Fruit fly (Drosophila melanogaster) whole organism, embryonic: ENCODE data around the gene yps.

Experiments
- CG2120 ChIP-seq: fragments of 200-800 bp; sonication (Bioruptor generic); optimal IDR thresholded peaks from 3 replicates; lab custom pipeline; 2016; ENCODE audit warnings: missing biosample characterization, missing genetic modification characterization
- CG4404 ChIP-seq: fragments of 200-800 bp; sonication (Bioruptor generic); IDR thresholded peaks from 2 replicates; pipeline ENCODE4 v1.3.6; 2022; ENCODE audit warnings: missing biosample characterization, missing genetic modification characterization
- CG5245 ChIP-seq: fragments of 200-800 bp; sonication (Bioruptor generic); optimal IDR thresholded peaks from 3 replicates; lab custom pipeline; 2016; ENCODE audit warnings: missing biosample characterization, missing genetic modification characterization
- CG6254 ChIP-seq: fragments of 200-800 bp; sonication (Bioruptor generic); optimal IDR thresholded peaks from 3 replicates; lab custom pipeline; 2017; ENCODE audit warnings: mild to moderate bottlenecking, missing biosample characterization, missing genetic modification reagents, missing genetic modification characterization
- CG8765 ChIP-seq: fragments of 200-800 bp; sonication (Bioruptor generic); IDR thresholded peaks from 2 replicates; pipeline ENCODE4 v1.3.6; 2022; ENCODE audit warnings: missing biosample characterization, missing genetic modification characterization
- CG9932 ChIP-seq: fragments of 200-800 bp; sonication (Bioruptor generic); IDR thresholded peaks from 2 replicates; pipeline ENCODE4 v1.3.6; 2022; ENCODE audit warnings: missing biosample characterization, missing genetic modification characterization
- Six4 ChIP-seq: fragments of 200-800 bp; sonication (Bioruptor generic); optimal IDR thresholded peaks from 2 replicates; lab custom pipeline; 2016; ENCODE audit warnings: missing biosample characterization, missing genetic modification characterization
- Sox100B ChIP-seq: fragments of 200-800 bp; sonication (Bioruptor generic); optimal IDR thresholded peaks from 3 replicates; lab custom pipeline; 2018; ENCODE audit warnings: missing biosample characterization, mild to moderate bottlenecking, missing genetic modification characterization
- dmrt99B ChIP-seq: fragments of 200-800 bp; sonication (Bioruptor generic); optimal IDR thresholded peaks from 2 replicates; lab custom pipeline; 2018; ENCODE audit warnings: missing biosample characterization, mild to moderate bottlenecking, missing genetic modification characterization, moderate library complexity
- esg ChIP-seq: fragments of 200-800 bp; sonication (Bioruptor generic); conservative IDR thresholded peaks from 2 replicates; pipeline ENCODE4 v1.3.6; 2022; ENCODE audit warnings: missing biosample characterization, missing genetic modification characterization
- eve ChIP-seq, 2 experiments: fragments of >200 bp; optimal IDR thresholded peaks; 2 replicates each; lab custom pipeline; 2017; ENCODE audit warnings: missing biosample characterization in 2 of 2, missing genetic modification characterization in 2 of 2

DNA sequence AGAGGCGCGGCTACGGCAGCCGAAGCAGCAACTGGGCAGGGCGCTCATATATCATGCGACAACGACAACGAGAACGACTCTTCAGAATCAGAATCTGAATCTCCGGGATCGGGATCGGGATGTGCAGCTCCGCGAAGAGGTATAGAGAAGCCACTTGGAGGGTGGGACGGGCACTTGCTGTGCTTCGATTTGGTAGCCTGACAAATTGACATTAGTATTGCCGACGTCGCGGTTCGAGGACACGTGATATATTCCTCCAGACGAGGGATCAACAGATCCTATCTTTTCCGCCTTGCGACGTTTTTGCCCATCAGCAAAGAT is 42.5 kb downstream of the yps start:
- TF ChIP-seq eve (GFP tag; optimal IDR thresholded peaks at IDR 0.05; lab: Kevin White, UChicago), result no peak
- no peak for TF ChIP-seq dmrt99B
- no peak for TF ChIP-seq CG2120 (GFP tag; lab: Kevin White, UChicago)
- no peak for TF ChIP-seq Six4
- TF ChIP-seq Sox100B (GFP tag; lab: Kevin White, UChicago), result no peak
- TF ChIP-seq esg (GFP tag; lab: Robert Waterston, UW), result no peak
- no peak for TF ChIP-seq CG9932 (GFP tag; lab: Robert Waterston, UW)
- TF ChIP-seq CG6254 (GFP tag; lab: Kevin White, UChicago), result no peak
- no peak for TF ChIP-seq CG5245
- TF ChIP-seq CG4404 (GFP tag; lab: Robert Waterston, UW), result no peak
- TF ChIP-seq CG8765, result no peak
